Worm (Caenorhabditis elegans): ENCODE data around the gene R11H6.2.
A peak's percentile ranks its signal among the peaks of the same experiment; 100 is the strongest.

R11H6.2 gene

DNA sequence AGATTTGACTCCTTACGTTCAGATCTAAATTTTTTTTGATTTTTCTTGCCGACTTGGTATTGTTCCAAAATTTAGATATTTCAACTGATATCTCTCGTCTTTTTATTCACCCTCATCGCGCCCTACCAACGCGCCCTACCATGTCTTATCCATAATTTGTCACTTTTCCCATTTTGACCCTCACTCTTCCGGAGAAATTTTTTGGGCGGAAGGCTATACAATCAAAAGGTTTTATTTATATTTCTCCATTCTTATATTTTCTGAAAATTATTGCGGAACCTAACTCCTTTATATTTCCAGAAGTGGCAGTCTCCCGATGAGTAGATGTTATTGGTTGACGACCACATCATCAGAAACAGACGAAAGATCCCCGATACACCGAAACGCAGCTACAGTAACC, 23.0 kb downstream of the R11H6.2 start, which contains the start of gene hot-1:
TSS of gene hot-1 (plus strand) at position 301 of the 400 bp plus-strand sequence.
- TF ChIP-seq nhr-12 (tag; optimal IDR thresholded peaks at IDR 0.05) (no peak), lsy-2 (tag; optimal IDR thresholded peaks at IDR 0.05) (no peak), aly-2 (tag; optimal IDR thresholded peaks at IDR 0.05) (no peak), nhr-77 (tag; optimal IDR thresholded peaks at IDR 0.05) (no peak), fos-1 (tag; optimal IDR thresholded peaks at IDR 0.05) (no peak), C34F6.9 (tag; optimal IDR thresholded peaks at IDR 0.05) (no peak), zag-1 (tag; optimal IDR thresholded peaks at IDR 0.05) (no peak), ama-1 (optimal IDR thresholded peaks at IDR 0.05) (no peak)

DNA sequence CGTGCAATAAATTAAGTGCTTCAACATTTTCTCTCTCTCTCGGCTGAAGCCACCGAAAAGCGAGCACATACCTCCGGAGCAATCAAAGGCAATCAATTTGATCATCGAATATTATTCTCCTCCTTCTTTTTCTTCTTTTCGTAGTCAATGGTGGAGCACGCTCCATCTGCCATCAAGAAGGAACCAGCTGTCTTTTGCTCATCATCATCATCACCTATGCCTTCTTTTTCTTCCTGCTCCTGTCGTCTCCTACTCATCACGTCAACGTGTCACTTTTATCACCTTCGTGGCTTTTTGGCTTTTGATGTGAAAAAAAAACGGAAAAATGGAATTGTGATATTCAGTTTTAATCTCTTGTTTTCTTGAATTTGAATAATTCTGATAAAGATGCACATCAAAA, 27.9 kb downstream of the R11H6.2 start:
- no peak for TF ChIP-seq ceh-82 (tag; optimal IDR thresholded peaks at IDR 0.05)
- TF ChIP-seq lin-11 (tag; optimal IDR thresholded peaks at IDR 0.05): no peak
- no peak for TF ChIP-seq nhr-23 (tag; optimal IDR thresholded peaks at IDR 0.05)
- TF ChIP-seq ceh-16 (tag; optimal IDR thresholded peaks at IDR 0.05): no peak
- no peak for TF ChIP-seq lin-13 (GFP tag; optimal IDR thresholded peaks at IDR 0.05)
- no peak for TF ChIP-seq ZK546.5 (tag; optimal IDR thresholded peaks at IDR 0.05)
- no peak for TF ChIP-seq ztf-11 (tag; optimal IDR thresholded peaks at IDR 0.05)
- TF ChIP-seq nhr-25 (tag; optimal IDR thresholded peaks at IDR 0.05): no peak
- TF ChIP-seq sem-4 (tag; optimal IDR thresholded peaks at IDR 0.05): no peak
- TF ChIP-seq mbf-1 (tag; optimal IDR thresholded peaks at IDR 0.05): no peak
- TF ChIP-seq lsy-2 (tag; optimal IDR thresholded peaks at IDR 0.05): peak in 1 of 2 experiments; percentile 10
- TF ChIP-seq nhr-11 (tag; optimal IDR thresholded peaks at IDR 0.05): no peak
- TF ChIP-seq nhr-77 (tag; optimal IDR thresholded peaks at IDR 0.05): no peak
- no peak for TF ChIP-seq R02D3.7 (tag; optimal IDR thresholded peaks at IDR 0.05)
- TF ChIP-seq alr-1 (tag; optimal IDR thresholded peaks at IDR 0.05): no peak
- no peak for TF ChIP-seq nhr-237 (tag; optimal IDR thresholded peaks at IDR 0.05)
- no peak for TF ChIP-seq egl-27 (tag; optimal IDR thresholded peaks at IDR 0.05)
- TF ChIP-seq nhr-129 (tag; optimal IDR thresholded peaks at IDR 0.05): peak; percentile 27
- no peak for TF ChIP-seq lin-39 (tag; optimal IDR thresholded peaks at IDR 0.05)
- TF ChIP-seq unc-55 (GFP tag; optimal IDR thresholded peaks at IDR 0.05): no peak
- no peak for TF ChIP-seq peb-1 (tag; optimal IDR thresholded peaks at IDR 0.05)
- no peak for TF ChIP-seq gmeb-1 (tag; optimal IDR thresholded peaks at IDR 0.05)
- TF ChIP-seq mab-5 (tag; optimal IDR thresholded peaks at IDR 0.05): peak; percentile 5
- TF ChIP-seq Y55F3AM.14 (GFP tag; optimal IDR thresholded peaks at IDR 0.05): no peak
- TF ChIP-seq sma-9 (GFP tag; optimal IDR thresholded peaks at IDR 0.05): peak; percentile 29
- no peak for TF ChIP-seq sma-9 (tag; optimal IDR thresholded peaks at IDR 0.05)
- TF ChIP-seq blmp-1 (tag; optimal IDR thresholded peaks at IDR 0.05; ENCODE audit: insufficient read depth): no peak
- peak; percentile 6 for TF ChIP-seq F13H6.1 (tag; optimal IDR thresholded peaks at IDR 0.05)
- TF ChIP-seq nhr-6 (tag; optimal IDR thresholded peaks at IDR 0.05): no peak
- no peak for TF ChIP-seq zag-1 (tag; optimal IDR thresholded peaks at IDR 0.05)

DNA sequence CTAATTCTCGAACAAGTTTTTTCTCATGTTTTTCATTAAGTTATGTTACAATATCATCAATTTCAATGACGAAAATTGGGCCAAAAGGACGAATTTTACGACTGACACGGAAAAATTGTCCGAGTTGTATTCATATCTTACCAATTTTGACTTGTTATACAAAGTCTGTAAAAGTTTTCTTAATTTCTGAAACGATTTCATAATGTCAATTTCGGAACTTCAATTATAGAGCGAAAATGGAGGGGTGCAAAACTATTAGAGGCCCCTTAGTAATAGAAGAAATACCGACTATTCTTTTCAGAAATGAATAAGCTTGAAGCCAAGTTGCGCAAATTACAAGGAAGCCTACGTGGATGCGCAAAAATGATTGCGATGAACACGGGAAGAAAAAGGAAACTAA, 33.8 kb downstream of the R11H6.2 start, which contains the start of gene F43D2.3:
TSS of gene F43D2.3 (plus strand) at position 301 of the 400 bp plus-strand sequence.
- TF ChIP-seq lin-13 (GFP tag; optimal IDR thresholded peaks at IDR 0.05): no peak
- TF ChIP-seq ama-1 (optimal IDR thresholded peaks at IDR 0.05): no peak
- no peak for TF ChIP-seq nhr-6 (tag; optimal IDR thresholded peaks at IDR 0.05)

DNA sequence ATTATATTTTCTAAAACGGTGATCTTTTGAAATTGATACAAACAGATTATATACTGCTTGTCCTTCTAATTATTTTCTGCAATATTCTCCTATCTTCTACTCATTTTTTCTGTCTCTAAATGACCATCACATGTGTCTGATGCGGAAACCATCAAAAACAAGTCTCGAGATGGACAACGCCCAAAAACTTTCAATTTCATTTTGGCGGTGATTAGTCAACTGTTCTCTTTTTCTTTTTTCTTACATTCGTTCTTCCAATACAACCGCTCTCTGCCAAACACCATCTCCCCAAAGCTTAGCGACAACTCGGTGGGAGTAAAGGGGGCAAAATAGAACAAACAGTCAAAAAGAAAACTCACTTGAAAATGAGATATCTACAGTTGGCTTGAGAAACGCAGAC, 35.5 kb downstream of the R11H6.2 start:
- TF ChIP-seq blmp-1 (tag; optimal IDR thresholded peaks at IDR 0.05; ENCODE audit: insufficient read depth): peak; percentile 81
- no peak for TF ChIP-seq snpc-4 (tag; optimal IDR thresholded peaks at IDR 0.05)
- no peak for TF ChIP-seq unc-39 (tag; optimal IDR thresholded peaks at IDR 0.05)
- peak; percentile 27 for TF ChIP-seq sma-9 (GFP tag; optimal IDR thresholded peaks at IDR 0.05)
- no peak for TF ChIP-seq sma-9 (tag; optimal IDR thresholded peaks at IDR 0.05)
- peak; percentile 17 for TF ChIP-seq sma-3 (GFP tag; optimal IDR thresholded peaks at IDR 0.05)

DNA sequence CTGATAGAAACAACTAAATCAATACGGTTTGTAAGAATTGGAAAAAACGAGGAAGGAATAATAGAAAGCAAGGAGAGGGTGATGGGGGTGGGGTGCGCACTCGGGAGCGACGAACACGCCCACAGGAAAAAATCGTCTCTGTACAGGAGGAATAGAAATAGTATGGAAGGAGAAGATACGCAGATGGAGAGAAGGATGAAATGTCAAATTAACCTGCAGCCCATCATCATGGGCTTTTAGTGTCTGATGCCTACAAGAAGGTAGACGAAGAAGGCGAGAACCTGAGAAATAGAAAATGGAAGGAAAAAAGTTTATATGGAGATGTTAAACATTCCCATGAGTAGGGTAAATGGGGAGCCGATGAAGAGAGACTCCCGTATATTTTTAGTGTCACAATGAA, 37.3 kb downstream of the R11H6.2 start, which contains the start of gene F43D2.6:
TSS of gene F43D2.6 (minus strand) at position 62 of the 400 bp plus-strand sequence.
- TF ChIP-seq ztf-4 (tag; optimal IDR thresholded peaks at IDR 0.05) (no peak), nhr-6 (tag; optimal IDR thresholded peaks at IDR 0.05) (no peak), blmp-1 (tag; optimal IDR thresholded peaks at IDR 0.05; ENCODE audit: insufficient read depth) (no peak), lsy-2 (tag; optimal IDR thresholded peaks at IDR 0.05) (no peak), nhr-11 (tag; optimal IDR thresholded peaks at IDR 0.05) (no peak), sem-4 (tag; optimal IDR thresholded peaks at IDR 0.05) (no peak), nhr-21 (tag; optimal IDR thresholded peaks at IDR 0.05) (no peak)
